Worm (Caenorhabditis elegans) whole organism, mixed stage, embryonic: ENCODE data around the gene gnrr-6.

Experiments
- M03D4.4 ChIP-seq: sonication (generic microtip); optimal IDR thresholded peaks from 2 replicates; lab custom pipeline; 2017; ENCODE audit warnings: mild to moderate bottlenecking, missing genetic modification characterization, missing compliant biosample characterization
- bed-3 ChIP-seq: fragments of 200-800 bp; sonication (Bioruptor generic); optimal IDR thresholded peaks from 3 replicates; lab custom pipeline; 2018; ENCODE audit warnings: mild to moderate bottlenecking, missing genetic modification characterization, moderate library complexity, missing compliant biosample characterization
- blmp-1 ChIP-seq: fragments of 150-350 bp; optimal IDR thresholded peaks from 2 replicates; lab custom pipeline; 2014; ENCODE audit warnings: missing biosample characterization, missing genetic modification characterization
- ceh-39 ChIP-seq: fragments of 150-350 bp; optimal IDR thresholded peaks from 2 replicates; lab custom pipeline; 2014; ENCODE audit warnings: missing biosample characterization, missing genetic modification characterization
- ceh-43 ChIP-seq: fragments of 200-800 bp; sonication (Bioruptor generic); optimal IDR thresholded peaks from 2 replicates; lab custom pipeline; 2018; ENCODE audit warnings: mild to moderate bottlenecking, missing genetic modification characterization, moderate library complexity, missing compliant biosample characterization
- ceh-83 ChIP-seq: fragments of 200-800 bp; sonication (Bioruptor generic); optimal IDR thresholded peaks from 2 replicates; lab custom pipeline; 2018; ENCODE audit warnings: mild to moderate bottlenecking, missing genetic modification characterization, missing compliant biosample characterization
- ces-1 ChIP-seq: fragments of 150-350 bp; optimal IDR thresholded peaks from 2 replicates; lab custom pipeline; 2014; ENCODE audit warnings: missing biosample characterization, missing genetic modification reagents, missing genetic modification characterization
- cnd-1 ChIP-seq: fragments of 200-800 bp; sonication (Bioruptor generic); optimal IDR thresholded peaks from 2 replicates; lab custom pipeline; 2018; ENCODE audit warnings: mild to moderate bottlenecking, missing genetic modification characterization, missing compliant biosample characterization
- drap-1 ChIP-seq: fragments of 200-800 bp; sonication (Bioruptor generic); optimal IDR thresholded peaks from 3 replicates; lab custom pipeline; 2018; ENCODE audit warnings: mild to moderate bottlenecking, missing genetic modification characterization, missing compliant biosample characterization
- elt-1 ChIP-seq: sonication (generic microtip); optimal IDR thresholded peaks from 2 replicates; lab custom pipeline; 2017; ENCODE audit warnings: missing genetic modification characterization, mild to moderate bottlenecking, missing compliant biosample characterization, antibody characterized with exemption, moderate library complexity, borderline replicate concordance; ENCODE audit not compliant: insufficient read depth
- elt-3 ChIP-seq: fragments of 150-350 bp; optimal IDR thresholded peaks from 2 replicates; lab custom pipeline; 2014; ENCODE audit warnings: missing biosample characterization, missing genetic modification characterization
- flh-1 ChIP-seq: fragments of 200-800 bp; sonication (Bioruptor generic); optimal IDR thresholded peaks from 2 replicates; lab custom pipeline; 2018; ENCODE audit warnings: mild to moderate bottlenecking, missing genetic modification characterization, moderate library complexity, missing compliant biosample characterization
- ham-2 ChIP-seq: fragments of 200-800 bp; sonication (Bioruptor generic); optimal IDR thresholded peaks from 2 replicates; lab custom pipeline; 2018; ENCODE audit warnings: mild to moderate bottlenecking, missing genetic modification characterization, missing compliant biosample characterization
- hlh-1 ChIP-seq: fragments of 150-350 bp; optimal IDR thresholded peaks from 2 replicates; lab custom pipeline; 2014; ENCODE audit warnings: missing biosample characterization, missing genetic modification reagents, missing genetic modification characterization
- lin-13 ChIP-seq: fragments of 150-350 bp; optimal IDR thresholded peaks from 2 replicates; lab custom pipeline; 2014; ENCODE audit warnings: missing biosample characterization, missing genetic modification characterization
- lin-32 ChIP-seq: fragments of 200-800 bp; sonication (Bioruptor generic); optimal IDR thresholded peaks from 2 replicates; lab custom pipeline; 2018; ENCODE audit warnings: mild to moderate bottlenecking, missing genetic modification characterization, missing compliant biosample characterization
- lsy-2 ChIP-seq: fragments of 150-350 bp; optimal IDR thresholded peaks from 2 replicates; lab custom pipeline; 2014; ENCODE audit warnings: missing biosample characterization, missing genetic modification characterization
- mab-5 ChIP-seq: fragments of 150-350 bp; optimal IDR thresholded peaks from 2 replicates; lab custom pipeline; 2014; ENCODE audit warnings: missing biosample characterization, missing genetic modification characterization
- mep-1 ChIP-seq: fragments of 150-350 bp; optimal IDR thresholded peaks from 2 replicates; lab custom pipeline; 2017; ENCODE audit warnings: missing biosample characterization, missing genetic modification reagents, missing genetic modification characterization, inconsistent platforms
- mls-2 ChIP-seq: sonication (generic microtip); optimal IDR thresholded peaks from 2 replicates; lab custom pipeline; 2016; ENCODE audit warnings: mild to moderate bottlenecking, missing genetic modification characterization, moderate library complexity, missing compliant biosample characterization
- nhr-12 ChIP-seq: fragments of 150-350 bp; optimal IDR thresholded peaks from 2 replicates; lab custom pipeline; 2014; ENCODE audit warnings: missing biosample characterization, missing genetic modification characterization
- nhr-2 ChIP-seq: fragments of 150-350 bp; optimal IDR thresholded peaks from 2 replicates; lab custom pipeline; 2014; ENCODE audit warnings: missing biosample characterization, missing genetic modification characterization
- nhr-237 ChIP-seq: fragments of 150-350 bp; optimal IDR thresholded peaks from 2 replicates; lab custom pipeline; 2014; ENCODE audit warnings: missing biosample characterization, missing genetic modification characterization
- nhr-28 ChIP-seq: fragments of 150-350 bp; optimal IDR thresholded peaks from 2 replicates; lab custom pipeline; 2014; ENCODE audit warnings: missing biosample characterization, missing genetic modification characterization
- pha-4 ChIP-seq: fragments of 150-350 bp; optimal IDR thresholded peaks from 2 replicates; lab custom pipeline; 2018; ENCODE audit warnings: missing biosample characterization, missing genetic modification reagents, missing genetic modification characterization
- sem-2 ChIP-seq: fragments of 200-800 bp; sonication (Bioruptor generic); optimal IDR thresholded peaks from 2 replicates; lab custom pipeline; 2018; ENCODE audit warnings: mild to moderate bottlenecking, missing genetic modification characterization, missing compliant biosample characterization
- snpc-4 ChIP-seq: fragments of 150-350 bp; optimal IDR thresholded peaks from 2 replicates; lab custom pipeline; 2014; ENCODE audit warnings: missing biosample characterization, missing genetic modification characterization
- sptf-1 ChIP-seq: sonication (generic microtip); optimal IDR thresholded peaks from 2 replicates; lab custom pipeline; 2017; ENCODE audit warnings: mild to moderate bottlenecking, missing genetic modification characterization, moderate library complexity, missing compliant biosample characterization
- tbx-8 ChIP-seq: fragments of 200-800 bp; sonication (Bioruptor generic); optimal IDR thresholded peaks from 2 replicates; lab custom pipeline; 2018; ENCODE audit warnings: mild to moderate bottlenecking, missing genetic modification characterization, moderate library complexity, missing compliant biosample characterization
- unc-120 ChIP-seq: sonication (generic microtip); optimal IDR thresholded peaks from 2 replicates; lab custom pipeline; 2017; ENCODE audit warnings: missing genetic modification characterization, missing compliant biosample characterization; ENCODE audit not compliant: poor library complexity, severe bottlenecking
- unc-39 ChIP-seq: fragments of 150-350 bp; optimal IDR thresholded peaks from 2 replicates; lab custom pipeline; 2014; ENCODE audit warnings: missing biosample characterization, missing genetic modification characterization
- unc-62 ChIP-seq: fragments of 150-350 bp; optimal IDR thresholded peaks from 2 replicates; lab custom pipeline; 2014; ENCODE audit warnings: missing biosample characterization, missing genetic modification reagents, missing genetic modification characterization
- zip-8 ChIP-seq: fragments of 150-350 bp; optimal IDR thresholded peaks from 2 replicates; lab custom pipeline; 2014; ENCODE audit warnings: missing biosample characterization, missing genetic modification characterization
- ztf-11 ChIP-seq: fragments of 150-350 bp; optimal IDR thresholded peaks from 2 replicates; lab custom pipeline; 2014; ENCODE audit warnings: missing biosample characterization, missing genetic modification characterization

The gnrr-6 gene

ce11 chrX:11203773-11204172 lies 25.1 kb downstream of the gnrr-6 start, which contains the start of gene C34F6.11:
Gene C34F6.11 (minus strand): TSS chrX:11203932.
- TF ChIP-seq zip-8 (no peak), drap-1 (GFP tag; lab: Kevin White, UChicago) (no peak), hlh-1 (tag; lab: Kevin White, UChicago) (no peak), nhr-12 (no peak), unc-62 (GFP tag; lab: Kevin White, UChicago) (no peak), snpc-4 (tag; lab: Kevin White, UChicago) (no peak), sptf-1 (tag; lab: Kevin White, UChicago) (no peak), ceh-43 (GFP tag; lab: Kevin White, UChicago) (no peak), sem-2 (GFP tag; lab: Kevin White, UChicago) (no peak), mls-2 (tag; lab: Kevin White, UChicago) (no peak), mab-5 (tag; lab: Kevin White, UChicago) (no peak), nhr-2 (no peak), unc-39 (tag; lab: Kevin White, UChicago) (no peak)

- TF ChIP-seq flh-1 (GFP tag; lab: Kevin White, UChicago) (no peak), ces-1 (GFP tag; lab: Kevin White, UChicago) (peak; percentile 52), mep-1 (tag; lab: Kevin White, UChicago) (peak; percentile 89), unc-62 (GFP tag; lab: Kevin White, UChicago) (peak; percentile 48), elt-3 (tag; lab: Kevin White, UChicago) (peak; percentile 2), hlh-1 (tag; lab: Kevin White, UChicago) (peak; percentile 48), tbx-8 (no peak), sptf-1 (tag; lab: Kevin White, UChicago) (peak; percentile 50), ztf-11 (tag; lab: Kevin White, UChicago) (no peak), bed-3 (GFP tag; lab: Kevin White, UChicago) (peak; percentile 2), nhr-12 (no peak), mls-2 (tag; lab: Kevin White, UChicago) (peak; percentile 10), lsy-2 (tag; lab: Kevin White, UChicago) (peak; percentile 20), unc-39 (tag; lab: Kevin White, UChicago) (no peak), M03D4.4 (tag; lab: Kevin White, UChicago) (peak; percentile 40), nhr-237 (tag; lab: Kevin White, UChicago) (peak; percentile 43), ham-2 (no peak), sem-2 (GFP tag; lab: Kevin White, UChicago) (no peak), cnd-1 (peak; percentile 25), snpc-4 (tag; lab: Kevin White, UChicago) (no peak), nhr-2 (peak; percentile 55), lin-13 (tag; lab: Kevin White, UChicago) (peak; percentile 64), ceh-39 (tag; lab: Kevin White, UChicago) (peak; percentile 59), mab-5 (tag; lab: Kevin White, UChicago) (no peak), pha-4 (tag; lab: Kevin White, UChicago) (peak; percentile 59), drap-1 (GFP tag; lab: Kevin White, UChicago) (peak; percentile 27), nhr-28 (no peak), lin-32 (no peak), unc-120 (tag; lab: Kevin White, UChicago) (peak; percentile 2), elt-1 (tag; lab: Kevin White, UChicago) (no peak), blmp-1 (tag; lab: Kevin White, UChicago) (peak; percentile 14), zip-8 (no peak)
- TF ChIP-seq, all 35 proteins: peak for 19
These were observed 28.3 kb downstream of the gnrr-6 start, which contains the start of gene hst-2 for ce11 chrX:11206953-11207352. Gene hst-2 (minus strand): TSS chrX:11207155.

ce11 chrX:11208788-11209187 lies 30.1 kb downstream of the gnrr-6 start, which contains the start of gene C34F6.5:
Gene C34F6.5 (minus strand): TSS chrX:11208888.
- TF ChIP-seq mep-1 (tag; lab: Kevin White, UChicago) (no peak), blmp-1 (tag; lab: Kevin White, UChicago) (no peak), nhr-237 (tag; lab: Kevin White, UChicago) (no peak), ceh-43 (GFP tag; lab: Kevin White, UChicago) (no peak), ham-2 (no peak), elt-1 (tag; lab: Kevin White, UChicago) (no peak), ceh-83 (GFP tag; lab: Kevin White, UChicago) (no peak), unc-62 (GFP tag; lab: Kevin White, UChicago) (no peak), ces-1 (GFP tag; lab: Kevin White, UChicago) (no peak), sem-2 (GFP tag; lab: Kevin White, UChicago) (no peak), unc-39 (tag; lab: Kevin White, UChicago) (no peak), cnd-1 (no peak), mls-2 (tag; lab: Kevin White, UChicago) (no peak), mab-5 (tag; lab: Kevin White, UChicago) (no peak), ztf-11 (tag; lab: Kevin White, UChicago) (no peak), elt-3 (tag; lab: Kevin White, UChicago) (no peak), nhr-2 (no peak), flh-1 (GFP tag; lab: Kevin White, UChicago) (no peak), nhr-12 (no peak), snpc-4 (tag; lab: Kevin White, UChicago) (no peak)
